Worm (Caenorhabditis elegans) whole organism, mixed stage, embryonic: ENCODE data around the gene gpa-13.
A peak's percentile ranks its signal among the peaks of the same experiment; 100 is the strongest.

ENCODE experiments used
- M03D4.4 ChIP-seq: sonication (generic microtip); optimal IDR thresholded peaks from 2 replicates; lab custom pipeline; 2017; ENCODE audit warnings: mild to moderate bottlenecking, missing genetic modification characterization, missing compliant biosample characterization
- bed-3 ChIP-seq: fragments of 200-800 bp; sonication (Bioruptor generic); optimal IDR thresholded peaks from 3 replicates; lab custom pipeline; 2018; ENCODE audit warnings: mild to moderate bottlenecking, missing genetic modification characterization, moderate library complexity, missing compliant biosample characterization
- blmp-1 ChIP-seq: fragments of 150-350 bp; optimal IDR thresholded peaks from 2 replicates; lab custom pipeline; 2014; ENCODE audit warnings: missing biosample characterization, missing genetic modification characterization
- ceh-39 ChIP-seq: fragments of 150-350 bp; optimal IDR thresholded peaks from 2 replicates; lab custom pipeline; 2014; ENCODE audit warnings: missing biosample characterization, missing genetic modification characterization
- ceh-43 ChIP-seq: fragments of 200-800 bp; sonication (Bioruptor generic); optimal IDR thresholded peaks from 2 replicates; lab custom pipeline; 2018; ENCODE audit warnings: mild to moderate bottlenecking, missing genetic modification characterization, moderate library complexity, missing compliant biosample characterization
- ceh-83 ChIP-seq: fragments of 200-800 bp; sonication (Bioruptor generic); optimal IDR thresholded peaks from 2 replicates; lab custom pipeline; 2018; ENCODE audit warnings: mild to moderate bottlenecking, missing genetic modification characterization, missing compliant biosample characterization
- cnd-1 ChIP-seq: fragments of 200-800 bp; sonication (Bioruptor generic); optimal IDR thresholded peaks from 2 replicates; lab custom pipeline; 2018; ENCODE audit warnings: mild to moderate bottlenecking, missing genetic modification characterization, missing compliant biosample characterization
- drap-1 ChIP-seq: fragments of 200-800 bp; sonication (Bioruptor generic); optimal IDR thresholded peaks from 3 replicates; lab custom pipeline; 2018; ENCODE audit warnings: mild to moderate bottlenecking, missing genetic modification characterization, missing compliant biosample characterization
- elt-1 ChIP-seq: sonication (generic microtip); optimal IDR thresholded peaks from 2 replicates; lab custom pipeline; 2017; ENCODE audit warnings: missing genetic modification characterization, mild to moderate bottlenecking, missing compliant biosample characterization, antibody characterized with exemption, moderate library complexity, borderline replicate concordance; ENCODE audit not compliant: insufficient read depth
- elt-3 ChIP-seq: fragments of 150-350 bp; optimal IDR thresholded peaks from 2 replicates; lab custom pipeline; 2014; ENCODE audit warnings: missing biosample characterization, missing genetic modification characterization
- flh-1 ChIP-seq: fragments of 200-800 bp; sonication (Bioruptor generic); optimal IDR thresholded peaks from 2 replicates; lab custom pipeline; 2018; ENCODE audit warnings: mild to moderate bottlenecking, missing genetic modification characterization, moderate library complexity, missing compliant biosample characterization
- ham-2 ChIP-seq: fragments of 200-800 bp; sonication (Bioruptor generic); optimal IDR thresholded peaks from 2 replicates; lab custom pipeline; 2018; ENCODE audit warnings: mild to moderate bottlenecking, missing genetic modification characterization, missing compliant biosample characterization
- hlh-1 ChIP-seq: fragments of 150-350 bp; optimal IDR thresholded peaks from 2 replicates; lab custom pipeline; 2014; ENCODE audit warnings: missing biosample characterization, missing genetic modification reagents, missing genetic modification characterization
- lin-13 ChIP-seq: fragments of 150-350 bp; optimal IDR thresholded peaks from 2 replicates; lab custom pipeline; 2014; ENCODE audit warnings: missing biosample characterization, missing genetic modification characterization
- lin-32 ChIP-seq: fragments of 200-800 bp; sonication (Bioruptor generic); optimal IDR thresholded peaks from 2 replicates; lab custom pipeline; 2018; ENCODE audit warnings: mild to moderate bottlenecking, missing genetic modification characterization, missing compliant biosample characterization
- lsy-2 ChIP-seq: fragments of 150-350 bp; optimal IDR thresholded peaks from 2 replicates; lab custom pipeline; 2014; ENCODE audit warnings: missing biosample characterization, missing genetic modification characterization
- mab-5 ChIP-seq: fragments of 150-350 bp; optimal IDR thresholded peaks from 2 replicates; lab custom pipeline; 2014; ENCODE audit warnings: missing biosample characterization, missing genetic modification characterization
- mep-1 ChIP-seq: fragments of 150-350 bp; optimal IDR thresholded peaks from 2 replicates; lab custom pipeline; 2017; ENCODE audit warnings: missing biosample characterization, missing genetic modification reagents, missing genetic modification characterization, inconsistent platforms
- mls-2 ChIP-seq: sonication (generic microtip); optimal IDR thresholded peaks from 2 replicates; lab custom pipeline; 2016; ENCODE audit warnings: mild to moderate bottlenecking, missing genetic modification characterization, moderate library complexity, missing compliant biosample characterization
- nhr-12 ChIP-seq: fragments of 150-350 bp; optimal IDR thresholded peaks from 2 replicates; lab custom pipeline; 2014; ENCODE audit warnings: missing biosample characterization, missing genetic modification characterization
- nhr-2 ChIP-seq: fragments of 150-350 bp; optimal IDR thresholded peaks from 2 replicates; lab custom pipeline; 2014; ENCODE audit warnings: missing biosample characterization, missing genetic modification characterization
- nhr-237 ChIP-seq: fragments of 150-350 bp; optimal IDR thresholded peaks from 2 replicates; lab custom pipeline; 2014; ENCODE audit warnings: missing biosample characterization, missing genetic modification characterization
- nhr-28 ChIP-seq: fragments of 150-350 bp; optimal IDR thresholded peaks from 2 replicates; lab custom pipeline; 2014; ENCODE audit warnings: missing biosample characterization, missing genetic modification characterization
- nhr-76 ChIP-seq: sonication (generic microtip); optimal IDR thresholded peaks from 2 replicates; lab custom pipeline; 2017; ENCODE audit warnings: missing biosample characterization, missing genetic modification characterization
- pha-4 ChIP-seq: fragments of 150-350 bp; optimal IDR thresholded peaks from 2 replicates; lab custom pipeline; 2018; ENCODE audit warnings: missing biosample characterization, missing genetic modification reagents, missing genetic modification characterization
- snpc-4 ChIP-seq: fragments of 150-350 bp; optimal IDR thresholded peaks from 2 replicates; lab custom pipeline; 2014; ENCODE audit warnings: missing biosample characterization, missing genetic modification characterization
- sptf-1 ChIP-seq: sonication (generic microtip); optimal IDR thresholded peaks from 2 replicates; lab custom pipeline; 2017; ENCODE audit warnings: mild to moderate bottlenecking, missing genetic modification characterization, moderate library complexity, missing compliant biosample characterization
- tbx-8 ChIP-seq: fragments of 200-800 bp; sonication (Bioruptor generic); optimal IDR thresholded peaks from 2 replicates; lab custom pipeline; 2018; ENCODE audit warnings: mild to moderate bottlenecking, missing genetic modification characterization, moderate library complexity, missing compliant biosample characterization
- unc-39 ChIP-seq: fragments of 150-350 bp; optimal IDR thresholded peaks from 2 replicates; lab custom pipeline; 2014; ENCODE audit warnings: missing biosample characterization, missing genetic modification characterization
- unc-62 ChIP-seq: fragments of 150-350 bp; optimal IDR thresholded peaks from 2 replicates; lab custom pipeline; 2014; ENCODE audit warnings: missing biosample characterization, missing genetic modification reagents, missing genetic modification characterization
- zip-8 ChIP-seq: fragments of 150-350 bp; optimal IDR thresholded peaks from 2 replicates; lab custom pipeline; 2014; ENCODE audit warnings: missing biosample characterization, missing genetic modification characterization
- ztf-11 ChIP-seq: fragments of 150-350 bp; optimal IDR thresholded peaks from 2 replicates; lab custom pipeline; 2014; ENCODE audit warnings: missing biosample characterization, missing genetic modification characterization

The gpa-13 gene

ce11 chrV:12795196-12795595, 40.5 kb upstream of the gpa-13 start, which contains the start of gene ugt-4:
ugt-4 (minus strand) TSS chrV:12795336.
- TF ChIP-seq pha-4 (tag; lab: Kevin White, UChicago), result no peak

DNA sequence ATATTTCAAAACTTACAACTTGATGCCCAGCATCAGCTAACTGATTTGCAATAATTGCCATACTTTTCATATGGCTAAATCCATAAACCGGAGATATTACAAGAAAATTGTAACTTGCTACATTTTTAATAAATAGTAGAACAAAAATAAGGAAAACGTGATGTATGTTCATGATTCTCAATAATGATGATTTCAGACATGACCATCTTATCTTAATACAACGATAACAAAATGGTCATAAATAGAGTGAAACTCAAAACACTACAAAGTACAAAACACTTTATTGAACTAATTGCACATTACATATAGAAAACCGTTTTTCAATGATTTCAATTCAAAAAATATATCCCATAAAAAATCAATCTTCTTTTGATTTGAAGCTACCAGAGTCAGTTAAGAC, 38.0 kb upstream of the gpa-13 start, which contains the start of gene ugt-5:
Gene ugt-5 (minus strand): TSS at position 214 of the 400 bp plus-strand sequence.
- TF ChIP-seq mep-1 (tag; lab: Kevin White, UChicago) (no peak), lin-13 (no peak), bed-3 (no peak)

DNA sequence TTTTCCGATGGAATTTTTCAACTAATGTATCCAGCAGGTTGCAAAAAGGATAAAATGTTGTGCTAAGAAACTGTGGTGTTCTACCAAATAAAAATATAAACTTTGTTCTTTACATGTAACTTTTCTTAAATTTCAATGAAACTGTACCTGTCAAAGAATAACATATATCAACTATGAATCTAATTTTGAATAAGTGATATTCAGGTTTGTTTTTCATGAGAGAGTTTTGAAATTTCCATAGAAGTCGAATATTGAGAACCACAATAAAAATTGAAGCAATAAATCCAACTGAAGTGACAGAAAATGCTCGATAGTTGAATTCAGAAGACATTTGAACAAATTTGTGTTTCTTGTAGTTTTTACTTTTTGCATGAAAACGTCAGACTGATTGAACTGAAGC, 35.4 kb upstream of the gpa-13 start, which contains the start of gene srbc-43:
Gene srbc-43 (minus strand): TSS at position 331 of the 400 bp plus-strand sequence.
- TF ChIP-seq mab-5 (tag; lab: Kevin White, UChicago) (no peak), nhr-12 (no peak), bed-3 (no peak), ztf-11 (tag; lab: Kevin White, UChicago) (no peak), sptf-1 (tag; lab: Kevin White, UChicago) (no peak), mep-1 (tag; lab: Kevin White, UChicago) (no peak), nhr-76 (tag; lab: Kevin White, UChicago) (no peak), hlh-1 (tag; lab: Kevin White, UChicago) (no peak), unc-62 (GFP tag; lab: Kevin White, UChicago) (no peak), tbx-8 (no peak), lsy-2 (tag; lab: Kevin White, UChicago) (no peak), nhr-2 (tag; lab: Kevin White, UChicago) (no peak), lin-13 (no peak), M03D4.4 (tag; lab: Kevin White, UChicago) (no peak), cnd-1 (tag; lab: Kevin White, UChicago) (no peak), nhr-28 (no peak)
- TF ChIP-seq, all 35 proteins: peak for 0

DNA sequence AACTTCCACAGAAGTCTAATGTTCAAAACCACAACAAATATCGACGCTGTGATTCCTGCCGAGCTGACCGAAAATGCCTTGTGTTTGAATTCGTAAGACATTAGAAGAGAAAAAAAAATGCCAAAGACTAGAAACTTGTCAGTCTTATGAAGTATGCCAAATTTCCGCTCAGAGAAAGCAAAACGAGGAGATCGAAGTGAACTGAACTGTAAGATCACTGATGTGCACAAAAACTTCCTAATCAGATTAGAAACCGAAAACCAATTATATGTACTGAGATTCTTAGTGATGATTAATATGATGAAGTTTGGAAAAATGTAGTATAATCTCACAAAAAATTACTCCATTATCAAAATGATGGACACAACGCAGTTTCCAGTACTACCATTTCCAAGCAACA, 33.7 kb upstream of the gpa-13 start, which contains the start of gene srbc-44:
Gene srbc-44 (minus strand): TSS at position 101 of the 400 bp plus-strand sequence.
- TF ChIP-seq nhr-2 (tag; lab: Kevin White, UChicago) (no peak), lin-32 (GFP tag; lab: Kevin White, UChicago) (no peak), nhr-28 (no peak), ceh-39 (tag; lab: Kevin White, UChicago) (no peak), M03D4.4 (tag; lab: Kevin White, UChicago) (no peak), unc-39 (tag; lab: Kevin White, UChicago) (no peak)

- no peak for TF ChIP-seq nhr-2 (tag; lab: Kevin White, UChicago)
- no peak for TF ChIP-seq ham-2 (GFP tag; lab: Kevin White, UChicago)
- no peak for TF ChIP-seq nhr-28
- TF ChIP-seq, all 35 proteins: peak for 0
Measured at ce11 chrV:12787026-12787425, 32.3 kb upstream of the gpa-13 start, which contains the start of gene fkb-4. fkb-4 (minus strand) TSS chrV:12787126.

DNA sequence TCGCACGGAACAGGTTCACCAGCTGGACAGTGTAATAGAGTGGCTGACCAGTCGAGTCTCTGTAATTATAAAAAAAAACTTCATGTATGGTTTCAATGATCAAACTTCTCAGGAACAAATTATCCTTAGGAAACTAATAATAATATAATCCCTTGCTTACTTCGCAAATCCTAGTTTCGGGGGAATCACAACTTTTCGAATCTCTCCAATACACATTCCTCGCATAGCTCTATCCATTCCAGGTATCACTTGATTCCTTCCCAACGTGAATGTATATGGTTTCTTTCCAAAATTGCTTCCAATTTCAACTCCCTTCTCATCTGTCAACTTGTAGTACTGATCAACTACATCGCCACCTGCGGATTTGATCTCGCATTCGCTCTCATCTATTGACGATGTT, 31.6 kb upstream of the gpa-13 start:
- TF ChIP-seq unc-62 (GFP tag; lab: Kevin White, UChicago) (no peak), unc-39 (tag; lab: Kevin White, UChicago) (no peak), nhr-237 (tag; lab: Kevin White, UChicago) (no peak)
- TF ChIP-seq, all 35 proteins: peak for 0

- TF ChIP-seq cnd-1 (tag; lab: Kevin White, UChicago), result no peak
- no peak for TF ChIP-seq tbx-8
- no peak for TF ChIP-seq zip-8 (tag; lab: Kevin White, UChicago)
- no peak for TF ChIP-seq lsy-2 (tag; lab: Kevin White, UChicago)
- no peak for TF ChIP-seq nhr-28
- TF ChIP-seq blmp-1 (tag; lab: Kevin White, UChicago), result no peak
Measured at ce11 chrV:12784861-12785260, 30.1 kb upstream of the gpa-13 start, which contains the start of gene sre-20. sre-20 (minus strand) TSS chrV:12784961.

DNA sequence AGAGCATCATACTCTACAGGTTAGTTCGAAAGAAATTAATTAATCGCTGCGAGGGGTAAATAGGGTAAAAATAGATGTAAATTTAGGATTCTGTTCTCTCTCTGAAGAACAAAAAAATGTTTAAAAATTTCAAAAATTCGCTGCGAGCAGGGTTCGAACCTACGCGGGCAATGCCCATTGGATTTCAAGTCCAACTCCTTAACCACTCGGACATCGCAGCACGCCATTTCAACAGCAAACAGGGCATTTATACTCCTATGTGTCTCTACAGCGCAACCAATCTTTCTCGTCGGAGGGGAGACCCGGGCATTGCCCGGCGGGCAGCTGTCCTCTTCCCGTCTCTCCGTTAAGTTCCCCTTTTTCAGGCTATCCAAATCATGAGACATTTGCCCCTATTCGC, 25.5 kb upstream of the gpa-13 start:
- TF ChIP-seq ceh-43 (GFP tag; lab: Kevin White, UChicago), result peak; percentile 88
- TF ChIP-seq mep-1 (tag; lab: Kevin White, UChicago), result peak; percentile 76
- TF ChIP-seq nhr-2 (tag; lab: Kevin White, UChicago), result no peak
- no peak for TF ChIP-seq unc-39 (tag; lab: Kevin White, UChicago)
- peak; percentile 75 for TF ChIP-seq tbx-8
- TF ChIP-seq cnd-1 (tag; lab: Kevin White, UChicago), result peak; percentile 93
- TF ChIP-seq zip-8 (tag; lab: Kevin White, UChicago), result no peak
- no peak for TF ChIP-seq nhr-237 (tag; lab: Kevin White, UChicago)
- peak; percentile 95 for TF ChIP-seq ceh-83 (GFP tag; lab: Kevin White, UChicago)
- TF ChIP-seq unc-62 (GFP tag; lab: Kevin White, UChicago), result peak; percentile 26
- TF ChIP-seq ceh-39 (tag; lab: Kevin White, UChicago), result no peak
- TF ChIP-seq drap-1 (GFP tag; lab: Kevin White, UChicago), result peak; percentile 96
- no peak for TF ChIP-seq hlh-1 (tag; lab: Kevin White, UChicago)
- TF ChIP-seq lin-13, result peak; percentile 24
- TF ChIP-seq mls-2 (tag; lab: Kevin White, UChicago), result peak; percentile 98
- peak; percentile 97 for TF ChIP-seq sptf-1 (tag; lab: Kevin White, UChicago)
- peak; percentile 84 for TF ChIP-seq flh-1
- no peak for TF ChIP-seq snpc-4 (tag; lab: Kevin White, UChicago)
- no peak for TF ChIP-seq elt-1 (tag; lab: Kevin White, UChicago)
- peak; percentile 66 for TF ChIP-seq nhr-28
- peak; percentile 78 for TF ChIP-seq ham-2 (GFP tag; lab: Kevin White, UChicago)
- peak; percentile 92 for TF ChIP-seq lin-32 (GFP tag; lab: Kevin White, UChicago)
- TF ChIP-seq elt-3, result peak; percentile 8
